Worm (Caenorhabditis elegans): ENCODE results near the gene elo-5.
"Not testable (repeated sequence)": the region's sequence is repeated elsewhere in the genome, so short reads cannot be mapped to it uniquely, and the experiment has no call there.

The elo-5 gene

DNA sequence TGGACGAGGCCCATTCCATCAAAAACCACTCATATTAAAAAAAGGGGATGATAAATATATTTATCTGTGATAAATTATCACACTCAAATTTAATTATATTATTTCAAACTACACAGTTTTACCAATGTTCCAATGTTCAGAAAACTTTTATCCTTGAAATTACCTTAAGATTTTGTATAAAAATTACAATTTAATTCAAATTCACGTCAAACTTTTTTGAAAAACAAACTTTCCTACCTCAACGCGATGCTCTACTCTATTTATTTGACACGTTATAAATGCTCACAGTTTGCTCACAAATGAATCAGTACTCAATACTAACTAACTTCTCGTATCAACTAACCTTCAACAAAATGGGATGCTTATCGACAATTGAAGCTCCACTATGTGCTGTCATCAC, 5.7 kb upstream of the elo-5 start, which contains the start of gene F41H10.1:
Gene F41H10.1, plus strand, starts transcription at position 301 of the 400 bp plus-strand sequence.
- TF ChIP-seq unc-62 (GFP tag; optimal IDR thresholded peaks at IDR 0.05): no peak

DNA sequence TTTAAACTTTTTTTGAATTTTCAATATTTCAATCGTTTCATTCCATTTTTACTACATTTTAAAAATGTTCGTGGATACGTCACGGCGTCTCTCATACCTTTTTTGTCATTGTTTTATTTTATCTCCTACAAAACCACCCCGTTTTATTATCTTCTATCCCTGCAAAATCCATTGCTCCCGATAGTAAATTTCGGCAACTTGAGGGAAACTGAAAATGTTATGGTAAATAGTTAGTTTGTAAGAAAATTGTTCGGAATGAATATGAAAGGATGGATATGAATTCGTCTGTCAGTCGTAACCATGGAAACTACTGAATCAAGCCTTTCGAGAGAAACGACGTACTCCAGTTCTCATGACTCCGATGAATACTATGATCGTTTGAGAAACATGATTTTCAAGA, 4.4 kb upstream of the elo-5 start, which contains the start of gene F41H10.2:
Gene F41H10.2, plus strand, starts transcription at position 301 of the 400 bp plus-strand sequence.
- TF ChIP-seq unc-62 (GFP tag; optimal IDR thresholded peaks at IDR 0.05): no peak

DNA sequence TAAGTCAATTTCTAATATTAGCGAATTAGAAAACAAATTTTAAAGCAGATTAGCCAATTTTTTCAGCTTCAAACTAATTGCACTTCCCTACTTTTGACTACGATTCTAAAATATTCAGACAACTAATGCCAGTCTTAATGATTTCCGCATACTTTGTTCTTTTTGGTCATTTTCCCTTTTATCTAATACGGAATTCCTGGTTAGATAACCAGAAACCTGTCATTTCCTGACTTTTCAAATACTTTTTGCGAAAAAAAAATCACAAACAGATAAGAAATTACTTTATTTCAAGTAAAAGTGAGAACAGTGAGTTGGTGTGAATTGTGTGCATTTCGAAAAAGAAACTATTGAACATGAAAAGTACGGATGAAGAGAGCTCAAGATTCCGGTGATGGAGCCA, 3.2 kb upstream of the elo-5 start:
- no peak for TF ChIP-seq unc-62 (GFP tag; optimal IDR thresholded peaks at IDR 0.05)

DNA sequence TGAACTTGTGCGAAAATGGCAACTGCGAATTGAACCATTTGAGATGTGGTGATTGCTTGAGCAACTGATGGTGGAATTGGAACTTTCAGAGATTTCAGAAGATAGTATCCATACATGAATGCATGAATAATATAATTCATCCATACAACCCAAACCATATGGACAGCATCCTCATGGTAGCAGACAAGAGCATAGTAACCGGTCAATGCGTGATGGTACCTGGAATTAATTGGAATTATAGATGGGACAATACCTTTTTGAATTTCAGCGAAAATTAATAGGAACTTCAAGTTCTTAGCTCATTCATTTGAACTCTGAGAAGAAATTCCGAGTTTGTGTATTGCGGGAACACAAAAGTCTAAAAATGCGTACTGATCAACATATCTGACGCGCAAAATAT, 2.0 kb downstream of the elo-5 start:
- TF ChIP-seq unc-62 (GFP tag; optimal IDR thresholded peaks at IDR 0.05): no peak

- no peak for TF ChIP-seq unc-62 (GFP tag; optimal IDR thresholded peaks at IDR 0.05)
These were observed 2.6 kb downstream of the elo-5 start for ce11 chrIV:5374321-5374720.

DNA sequence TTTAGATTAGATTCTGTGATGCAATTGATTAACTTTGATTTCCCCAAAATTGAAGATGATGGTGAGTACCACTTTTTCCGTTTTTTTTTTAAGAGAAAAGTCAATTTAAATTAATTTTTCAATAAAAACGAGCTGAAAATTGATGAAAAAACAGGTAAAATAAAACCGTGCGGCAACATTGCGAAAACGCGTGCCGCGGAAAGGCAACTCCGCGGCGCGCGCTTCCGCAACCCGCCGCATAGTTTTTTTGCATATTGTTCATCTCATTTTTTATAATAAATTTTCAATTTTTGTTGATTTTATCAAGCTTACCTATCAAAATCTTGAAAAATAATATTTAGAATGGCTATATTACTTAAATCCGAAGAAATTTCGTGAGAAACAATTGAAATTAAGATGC, 6.0 kb downstream of the elo-5 start:
- no peak for TF ChIP-seq unc-62 (GFP tag; optimal IDR thresholded peaks at IDR 0.05)

DNA sequence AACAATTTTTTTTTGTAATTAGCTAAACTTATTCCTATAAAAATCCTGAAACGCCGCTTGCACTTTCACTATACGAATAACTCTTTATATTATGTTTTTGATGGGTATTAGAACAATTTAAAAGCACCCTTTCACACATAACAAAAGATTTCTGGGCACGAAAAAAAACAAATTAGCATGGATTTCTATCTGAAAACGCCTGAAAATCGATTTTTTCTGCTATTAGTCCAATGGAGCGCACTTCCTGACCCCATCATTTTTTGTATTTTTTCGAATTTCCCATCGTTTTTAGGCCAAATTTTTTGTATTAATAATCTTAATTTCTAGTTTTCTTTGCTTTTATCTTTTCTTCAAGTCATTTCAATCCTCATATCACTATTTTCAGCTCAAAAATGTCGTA, 7.5 kb downstream of the elo-5 start, which contains the start of gene F41H10.3:
Gene F41H10.3, plus strand, starts transcription at position 388 of the 400 bp plus-strand sequence.
- TF ChIP-seq unc-62 (GFP tag; optimal IDR thresholded peaks at IDR 0.05): no peak

DNA sequence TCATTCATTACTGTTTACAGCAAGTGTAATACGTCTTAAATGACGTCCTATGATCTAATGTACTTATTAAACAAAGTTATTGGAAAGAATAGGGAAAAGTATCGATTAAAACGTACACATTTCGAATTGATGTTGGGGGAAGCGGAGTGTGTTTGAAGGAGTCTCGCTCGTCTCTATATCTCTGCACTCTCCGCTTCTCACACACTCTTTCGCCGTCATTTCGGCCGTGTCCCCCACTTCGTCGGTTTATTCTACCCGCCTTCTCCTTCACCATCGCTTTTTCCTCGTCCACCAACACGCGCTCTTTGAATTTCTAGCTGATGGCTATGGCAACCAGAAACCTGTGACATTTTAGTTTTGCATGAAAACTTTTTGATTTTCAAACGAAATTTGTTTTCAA, 8.1 kb downstream of the elo-5 start:
- no peak for TF ChIP-seq unc-62 (GFP tag; optimal IDR thresholded peaks at IDR 0.05)

ce11 chrIV:5367899-5368298, 9.0 kb downstream of the elo-5 start:
- no peak for TF ChIP-seq unc-62 (GFP tag; optimal IDR thresholded peaks at IDR 0.05)

- no peak for TF ChIP-seq unc-62 (GFP tag; optimal IDR thresholded peaks at IDR 0.05)
These were observed 10.3 kb downstream of the elo-5 start, which contains the start of gene sand-1 for ce11 chrIV:5366567-5366966. TSS of gene sand-1 (plus strand) at chrIV:5366867.

- no peak for TF ChIP-seq unc-62 (GFP tag; optimal IDR thresholded peaks at IDR 0.05)
These were observed 12.7 kb downstream of the elo-5 start, which contains the start of the genes hda-6 and F41H10.4 for ce11 chrIV:5364135-5364609. TSS of gene hda-6 (minus strand) at chrIV:5364306. TSS of gene F41H10.4 (plus strand) at chrIV:5364559.

DNA sequence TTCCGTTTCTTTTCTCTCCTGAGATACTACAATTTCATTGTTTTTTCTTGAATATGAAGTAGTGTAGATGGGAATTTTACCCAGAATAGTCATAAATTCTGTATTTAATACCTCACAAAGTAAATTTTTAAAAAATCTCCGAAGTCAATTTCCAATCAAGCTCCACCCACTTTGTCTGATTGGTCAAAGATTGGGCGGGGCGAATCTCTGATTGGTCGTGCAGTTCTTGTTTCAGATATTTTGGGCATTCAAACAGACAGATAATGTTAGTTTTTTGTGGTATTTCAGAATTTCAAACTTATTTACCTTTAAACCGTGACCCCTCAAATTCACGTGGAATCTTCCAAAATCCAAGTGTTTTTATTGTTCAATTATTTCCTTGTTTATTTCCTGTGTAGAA, 16.4 kb downstream of the elo-5 start, which contains the start of gene F41H10.5:
Gene F41H10.5, plus strand, starts transcription at position 375 of the 400 bp plus-strand sequence.
- TF ChIP-seq unc-62 (GFP tag; optimal IDR thresholded peaks at IDR 0.05): no peak

DNA sequence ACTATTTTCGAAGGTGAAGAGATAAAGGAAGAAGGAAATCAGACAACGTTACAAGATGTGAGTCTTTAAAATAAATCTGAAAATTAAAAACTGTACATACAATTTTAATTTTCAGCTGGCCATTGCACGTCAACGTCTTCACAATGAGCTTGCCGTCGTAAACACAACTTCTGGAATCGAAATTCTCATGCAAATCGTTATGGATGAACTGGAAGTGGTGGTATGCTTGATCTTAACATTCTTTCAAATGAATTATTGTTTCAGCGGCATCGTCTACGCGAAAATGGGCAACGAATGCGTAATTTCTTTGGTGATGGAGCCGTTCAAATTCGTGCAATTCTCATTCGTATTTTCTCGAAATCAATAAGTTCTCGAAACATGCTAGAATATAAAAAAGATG, 22.4 kb downstream of the elo-5 start:
- TF ChIP-seq unc-62 (GFP tag; optimal IDR thresholded peaks at IDR 0.05): no peak

DNA sequence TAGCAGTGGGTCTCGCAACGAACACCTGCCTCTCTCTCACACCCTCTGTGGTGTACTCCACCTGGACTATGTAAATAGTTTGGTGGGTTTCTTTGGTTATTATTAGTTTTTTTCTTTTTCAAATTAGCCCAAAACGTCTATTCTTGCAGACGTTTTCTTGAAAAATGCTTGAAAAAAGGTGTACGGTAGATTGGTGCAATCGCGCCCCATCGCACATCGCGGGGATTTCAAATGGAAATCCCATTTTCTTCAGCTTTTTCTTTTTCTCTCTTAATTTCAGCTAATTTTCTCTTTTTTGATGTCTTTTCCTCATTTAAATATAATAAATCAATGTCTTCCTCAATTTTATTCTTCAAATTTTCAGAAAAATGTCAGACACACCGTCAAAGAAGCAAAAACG, 22.8 kb downstream of the elo-5 start, which contains the start of gene Y4C6B.1:
Gene Y4C6B.1, plus strand, starts transcription at position 365 of the 400 bp plus-strand sequence.
- no peak for TF ChIP-seq unc-62 (GFP tag; optimal IDR thresholded peaks at IDR 0.05)

DNA sequence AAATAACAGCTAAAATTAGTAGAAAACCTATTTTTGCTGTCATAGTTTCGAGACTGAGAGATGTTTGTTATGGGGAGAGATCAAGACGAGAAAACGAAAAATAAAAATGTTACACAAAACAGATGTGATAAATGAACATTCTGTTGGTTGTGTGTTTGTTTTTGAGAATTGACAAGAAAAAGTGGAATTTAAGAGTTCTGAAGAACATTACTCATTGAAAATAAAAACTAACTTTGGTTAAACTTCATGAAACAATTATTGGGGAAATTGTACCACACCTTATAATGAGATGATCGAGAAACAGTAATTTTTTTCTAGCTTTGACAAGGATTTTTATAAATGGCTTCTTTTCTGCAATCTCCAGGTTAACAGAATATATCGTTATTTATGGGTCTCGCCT, 23.6 kb downstream of the elo-5 start, which contains the start of gene Y4C6B.7:
Gene Y4C6B.7, minus strand, starts transcription at position 101 of the 400 bp plus-strand sequence.
- no peak for TF ChIP-seq unc-62 (GFP tag; optimal IDR thresholded peaks at IDR 0.05)

ce11 chrIV:5350480-5351193, 26.3 kb downstream of the elo-5 start, which contains the start of gene gba-4:
TSS of gene gba-4 (minus strand) at chrIV:5350897.
- TF ChIP-seq unc-62 (GFP tag; optimal IDR thresholded peaks at IDR 0.05): not testable (repeated sequence)

ce11 chrIV:5344168-5344567, 32.7 kb downstream of the elo-5 start:
- no peak for TF ChIP-seq unc-62 (GFP tag; optimal IDR thresholded peaks at IDR 0.05)
